Fruit fly (Drosophila melanogaster): ENCODE measurements around the gene CG5793.
A peak's percentile ranks its signal among the peaks of the same experiment; 100 is the strongest.

DNA sequence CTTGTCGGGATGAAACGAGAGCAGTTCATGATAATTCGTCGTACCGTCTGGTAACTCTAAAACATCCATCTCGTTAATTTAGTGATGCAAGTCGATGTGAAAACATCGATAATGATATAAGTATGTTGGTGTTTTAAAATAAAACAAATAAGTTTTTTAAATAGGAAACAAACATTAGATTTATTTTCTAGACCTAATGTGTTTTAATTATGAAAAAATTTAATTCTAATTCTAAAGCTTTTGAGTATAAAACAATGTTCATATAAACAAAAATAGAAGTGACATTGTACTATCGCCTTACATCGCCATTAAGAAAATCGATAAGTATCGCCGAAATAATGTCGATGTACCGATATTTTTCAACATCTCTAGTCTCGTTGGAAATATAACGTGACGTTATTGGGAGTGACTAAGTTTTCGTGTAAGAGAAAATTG is 16.3 kb upstream of the CG5793 start, which contains the start of gene Rab11:
- peak; percentile 27 for TF ChIP-seq CG32006 (GFP tag; optimal IDR thresholded peaks at IDR 0.05)
- TF ChIP-seq ss (GFP tag; optimal IDR thresholded peaks at IDR 0.05), result no peak
- no peak for TF ChIP-seq Blimp-1 (GFP tag; optimal IDR thresholded peaks at IDR 0.05)
- peak; percentile 45 for TF ChIP-seq lz (GFP tag; optimal IDR thresholded peaks at IDR 0.05)
- TF ChIP-seq CG6163 (GFP tag; IDR thresholded peaks at IDR 0.05), result no peak; the same call in 2 of the 3 replicates
- peak; percentile 52 for TF ChIP-seq OdsH (GFP tag; optimal IDR thresholded peaks at IDR 0.05)
- no peak for TF ChIP-seq CG7368 (GFP tag; optimal IDR thresholded peaks at IDR 0.05)
- TF ChIP-seq Hr39 (GFP tag; optimal IDR thresholded peaks at IDR 0.05), result peak; percentile 47
- no peak for TF ChIP-seq eg (GFP tag; IDR thresholded peaks at IDR 0.05)
- no peak for TF ChIP-seq Ets21C (GFP tag; optimal IDR thresholded peaks at IDR 0.05)
- TF ChIP-seq CG10669 (GFP tag; optimal IDR thresholded peaks at IDR 0.05), result no peak

All from whole organism, prepupa.